Fruit fly (Drosophila melanogaster): Measurements from ENCODE around the gene CG15199.

dm6 chrX:11132312-11132711 is 9.3 kb downstream of the CG15199 start, which contains the start of gene CG44385:
- no peak for TF ChIP-seq Met (GFP tag; optimal IDR thresholded peaks at IDR 0.05)
- TF ChIP-seq cyc (GFP tag; optimal IDR thresholded peaks at IDR 0.05), result no peak
- no peak for TF ChIP-seq Ets96B (tag; optimal IDR thresholded peaks at IDR 0.05)
